Fruit fly (Drosophila melanogaster) whole organism, embryonic: ENCODE measurements around the gene HERC2.

Experiments used
- exex ChIP-seq: fragments of 200-800 bp; sonication (Bioruptor generic); optimal IDR thresholded peaks from 4 replicates; lab custom pipeline; 2018; ENCODE audit warnings: missing biosample characterization, mild to moderate bottlenecking, missing genetic modification characterization, moderate library complexity
- lmd ChIP-seq: fragments of 200-800 bp; sonication (Bioruptor generic); IDR thresholded peaks from 2 replicates; pipeline ENCODE4 v1.3.6; 2022; ENCODE audit warnings: missing biosample characterization, missing genetic modification characterization

DNA sequence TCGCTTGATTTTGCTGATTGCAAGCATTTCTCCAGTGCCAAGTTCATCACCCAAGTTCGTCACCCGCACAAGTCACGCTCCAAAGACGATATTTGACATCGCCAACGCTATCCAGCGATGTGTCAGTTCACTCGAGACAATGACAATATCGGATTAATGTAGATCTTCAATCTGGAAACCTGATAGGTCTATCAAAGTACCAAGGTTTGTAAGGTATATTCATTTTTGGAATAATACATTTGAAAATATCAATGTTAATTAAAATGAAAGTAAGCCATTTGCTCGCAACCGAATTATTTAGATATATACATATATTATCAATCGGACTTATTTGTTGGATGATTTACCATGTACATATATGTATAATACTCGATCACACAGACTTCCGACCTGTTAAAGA is 24.7 kb downstream of the HERC2 start, which contains the start of gene Obp19c:
- TF ChIP-seq exex (no peak), lmd (GFP tag; lab: Robert Waterston, UW) (no peak)
